Worm (Caenorhabditis elegans): ENCODE measurements around the gene mfn-1.

- TF ChIP-seq nhr-25 (tag; optimal IDR thresholded peaks at IDR 0.05; ENCODE audit: borderline replicate concordance, insufficient read depth) (no peak), nhr-77 (tag; optimal IDR thresholded peaks at IDR 0.05) (no peak), egl-27 (tag; optimal IDR thresholded peaks at IDR 0.05) (no peak), unc-39 (tag; optimal IDR thresholded peaks at IDR 0.05) (no peak), fos-1 (tag; optimal IDR thresholded peaks at IDR 0.05) (no peak), nhr-76 (tag; optimal IDR thresholded peaks at IDR 0.05) (no peak), duxl-1 (tag; optimal IDR thresholded peaks at IDR 0.05; ENCODE audit: poor library complexity) (no peak), arid-1 (GFP tag; conservative IDR thresholded peaks at IDR 0.05) (no peak), ces-1 (GFP tag; optimal IDR thresholded peaks at IDR 0.05) (no peak), dpl-1 (GFP tag; optimal IDR thresholded peaks at IDR 0.05) (no peak), pha-4 (GFP tag; IDR thresholded peaks at IDR 0.05) (no peak), pha-4 (tag; optimal IDR thresholded peaks at IDR 0.05) (no peak), skn-1 (tag; optimal IDR thresholded peaks at IDR 0.05) (no peak), spr-1 (tag; optimal IDR thresholded peaks at IDR 0.05) (no peak)
Observed at ce11 chrII:11518184-11518583, 46.4 kb upstream of the mfn-1 start, which contains the start of gene B0334.10.
